Worm (Caenorhabditis elegans) whole organism, L4/young adult: ENCODE results near the gene C34F6.10.
A peak's percentile ranks its signal among the peaks of the same experiment; 100 is the strongest.

ENCODE experiments used
- W03F9.2 ChIP-seq: fragments of 150-350 bp; optimal IDR thresholded peaks from 2 replicates; lab custom pipeline; 2014; ENCODE audit warnings: missing biosample characterization, missing genetic modification characterization
- dao-5 ChIP-seq: sonication (generic microtip); optimal IDR thresholded peaks from 2 replicates; lab custom pipeline; 2016; ENCODE audit warnings: missing genotype, missing genetic modification characterization, moderate library complexity, missing compliant biosample characterization
- him-1 ChIP-seq: sonication (generic microtip); optimal IDR thresholded peaks from 2 replicates; lab custom pipeline; 2016; ENCODE audit warnings: missing genotype, missing genetic modification reagents, missing genetic modification characterization, missing compliant biosample characterization

Gene C34F6.10

DNA sequence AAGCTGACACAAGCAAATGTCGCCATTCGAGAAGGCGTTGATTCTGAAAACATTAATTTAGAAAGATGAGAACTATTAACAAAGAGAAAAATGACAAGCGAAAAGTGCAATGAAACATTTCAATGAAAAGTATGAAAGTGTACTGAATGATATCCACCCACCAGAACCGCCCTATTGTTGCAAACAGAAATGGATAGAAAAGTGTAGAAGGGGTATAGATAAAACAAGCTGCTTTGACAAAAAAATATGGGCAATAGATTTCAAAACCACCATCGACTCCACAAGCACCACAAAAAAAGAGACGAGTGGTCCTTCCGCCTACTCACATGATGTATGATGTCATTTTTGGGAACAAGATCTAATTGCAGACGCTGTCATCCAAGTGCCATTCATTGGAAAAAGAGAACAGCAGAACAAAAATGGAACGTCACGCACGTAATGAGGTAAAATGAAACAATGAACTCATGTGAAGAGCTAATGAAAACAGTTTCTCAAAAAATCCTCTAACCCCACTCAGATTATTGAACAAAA, at the start of gene C34F6.10:
TSS of gene C34F6.10 (minus strand) at position 51 of the 531 bp plus-strand sequence.
- TF ChIP-seq him-1 (tag; lab: Kevin White, UChicago), result no peak
- no peak for TF ChIP-seq W03F9.2 (tag; lab: Kevin White, UChicago)
- no peak for TF ChIP-seq dao-5

DNA sequence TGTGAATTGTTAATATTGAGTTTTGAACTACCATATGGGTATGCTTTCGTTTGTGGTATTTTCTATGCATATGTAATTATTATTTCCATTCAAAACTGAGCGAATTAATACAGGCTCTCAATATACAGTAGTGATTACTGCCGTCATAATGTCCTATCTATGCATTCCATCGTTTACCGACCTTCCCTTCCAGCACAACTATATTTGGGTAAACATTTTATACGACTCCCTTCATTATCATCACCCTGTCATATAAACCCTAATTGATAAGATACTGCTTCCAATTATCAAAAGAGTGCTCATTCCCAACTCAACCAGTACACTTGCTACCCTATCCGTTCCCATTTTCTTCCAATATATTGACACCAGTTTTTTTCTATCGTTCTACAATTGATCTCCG, 49.5 kb upstream of the C34F6.10 start:
- TF ChIP-seq W03F9.2 (tag; lab: Kevin White, UChicago), result no peak
- TF ChIP-seq him-1 (tag; lab: Kevin White, UChicago), result no peak
- TF ChIP-seq dao-5, result no peak

DNA sequence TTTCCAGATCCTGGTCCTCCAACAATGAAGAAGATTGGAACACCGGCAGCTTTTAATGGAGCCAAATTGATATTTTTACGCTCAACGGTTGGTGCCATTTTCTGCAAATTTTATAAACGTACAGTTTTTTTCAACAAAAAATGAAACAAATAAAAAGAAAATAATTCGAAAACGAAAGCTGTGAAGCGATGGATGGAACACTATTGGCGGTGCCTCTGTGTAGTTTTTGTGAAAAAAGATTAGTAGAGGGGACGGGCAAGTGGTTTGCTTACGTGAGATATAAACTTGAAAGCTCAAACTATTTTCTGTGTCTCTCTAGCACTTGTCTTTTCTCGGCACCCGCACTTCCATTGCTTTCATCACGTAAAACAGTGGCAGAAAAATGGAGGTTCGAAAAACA, 47.2 kb upstream of the C34F6.10 start, which contains the start of gene F38B2.4:
TSS of gene F38B2.4 (minus strand) at position 101 of the 400 bp plus-strand sequence.
- TF ChIP-seq W03F9.2 (tag; lab: Kevin White, UChicago) (no peak), him-1 (tag; lab: Kevin White, UChicago) (no peak), dao-5 (no peak)

DNA sequence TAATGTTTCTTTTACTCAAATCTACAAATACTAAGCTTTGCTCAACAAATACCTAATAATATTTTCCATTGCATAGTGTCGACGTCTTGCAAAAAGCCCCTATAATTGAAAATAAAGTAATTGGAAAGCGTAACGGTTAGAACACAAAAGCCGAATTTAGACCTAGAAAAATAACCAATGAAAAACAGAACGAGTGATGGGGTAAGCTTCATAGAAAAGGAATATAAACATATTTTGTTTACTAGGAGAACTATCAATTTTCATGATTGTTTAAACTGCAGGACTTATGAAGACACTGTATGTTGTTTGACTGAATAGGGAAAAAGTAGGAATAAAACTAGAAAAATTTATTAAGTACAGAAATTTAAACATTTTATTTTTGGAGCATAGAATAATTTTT, 45.8 kb upstream of the C34F6.10 start, which contains the start of gene F38B2.3:
TSS of gene F38B2.3 (minus strand) at position 101 of the 400 bp plus-strand sequence.
- no peak for TF ChIP-seq dao-5
- no peak for TF ChIP-seq W03F9.2 (tag; lab: Kevin White, UChicago)
- no peak for TF ChIP-seq him-1 (tag; lab: Kevin White, UChicago)

DNA sequence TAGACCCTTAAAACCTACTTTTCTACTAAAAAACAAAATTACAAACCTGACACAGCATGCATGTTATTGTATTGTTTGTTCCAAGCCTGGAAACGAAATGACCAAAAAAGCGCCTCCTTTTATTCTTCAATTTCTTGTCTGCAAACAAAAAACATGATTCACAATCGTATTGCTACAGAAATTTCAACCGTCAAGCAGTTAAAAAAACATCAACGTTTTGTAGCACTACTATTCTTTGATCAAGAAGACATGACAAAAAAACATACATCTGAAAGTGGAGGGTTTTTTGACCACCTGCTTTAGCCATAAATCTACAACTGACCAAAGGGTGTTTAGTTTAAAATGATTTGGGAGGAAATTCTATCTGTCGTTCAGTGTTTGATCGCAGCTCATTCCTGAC, 40.7 kb upstream of the C34F6.10 start, which contains the start of gene F38B2.6:
TSS of gene F38B2.6 (minus strand) at position 101 of the 400 bp plus-strand sequence.
- TF ChIP-seq W03F9.2 (tag; lab: Kevin White, UChicago) (no peak), him-1 (tag; lab: Kevin White, UChicago) (no peak), dao-5 (no peak)

DNA sequence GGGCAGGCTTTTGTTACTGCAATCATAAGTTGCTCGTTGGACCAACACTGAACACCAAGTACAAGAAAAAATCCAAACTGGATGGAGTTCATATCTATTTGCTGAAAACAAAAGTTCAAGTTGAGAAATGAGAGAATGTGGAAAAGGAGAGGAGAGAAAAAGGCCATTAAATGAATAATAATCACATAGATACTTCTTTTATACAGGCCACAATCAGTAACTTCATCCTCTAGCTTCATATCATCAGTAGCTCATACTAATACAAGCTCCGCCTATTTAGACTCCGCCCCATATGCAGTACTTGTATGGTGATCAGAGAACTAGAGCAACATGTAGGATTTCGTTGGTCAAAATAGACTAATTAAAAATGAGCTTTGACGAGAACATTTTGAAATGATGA, 38.8 kb upstream of the C34F6.10 start, which contains the start of gene F38B2.2:
TSS of gene F38B2.2 (minus strand) at position 101 of the 400 bp plus-strand sequence.
- TF ChIP-seq him-1 (tag; lab: Kevin White, UChicago), result no peak
- TF ChIP-seq W03F9.2 (tag; lab: Kevin White, UChicago), result no peak
- TF ChIP-seq dao-5, result no peak

DNA sequence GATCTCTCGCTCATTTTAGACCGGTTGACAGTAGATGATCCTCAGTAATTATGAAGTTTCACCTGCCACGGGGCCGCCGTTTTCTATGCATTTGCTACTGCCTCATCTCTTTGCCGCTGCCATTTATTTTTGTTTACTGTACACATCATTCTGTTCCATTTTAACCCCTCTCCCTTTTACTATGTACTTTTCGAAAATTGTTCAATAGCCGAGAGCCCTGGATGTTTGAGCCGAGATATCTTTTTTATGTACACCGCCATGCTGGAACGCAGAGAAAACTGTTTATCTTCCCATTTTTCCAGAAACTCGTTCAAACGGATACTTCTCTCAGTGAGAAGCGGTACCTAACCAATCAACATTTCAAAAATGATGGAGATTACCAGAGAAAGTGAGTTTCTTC, 30.4 kb upstream of the C34F6.10 start, which contains the start of gene ifa-1:
TSS of gene ifa-1 (plus strand) at position 301 of the 400 bp plus-strand sequence.
- TF ChIP-seq dao-5 (no peak), W03F9.2 (tag; lab: Kevin White, UChicago) (no peak), him-1 (tag; lab: Kevin White, UChicago) (no peak)

DNA sequence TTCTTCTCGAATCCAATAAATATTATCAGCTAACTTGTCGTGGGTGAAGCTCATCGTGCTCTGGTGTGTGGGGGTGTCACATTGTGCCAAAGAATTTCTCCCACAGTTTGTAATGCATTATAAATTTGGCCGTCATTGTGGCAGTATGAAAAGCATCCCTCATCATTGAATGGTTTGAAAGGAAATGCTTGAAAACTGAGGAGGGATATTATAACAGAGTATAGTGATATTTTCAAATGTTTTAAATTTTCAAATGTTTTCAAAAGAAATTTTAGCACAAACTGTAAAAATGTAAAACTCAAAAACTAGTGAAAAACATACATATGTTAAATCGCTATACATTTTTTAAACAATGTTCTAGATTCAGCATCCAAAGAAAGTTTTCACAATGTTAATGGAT, 28.5 kb upstream of the C34F6.10 start, which contains the start of gene C03A3.3:
TSS of gene C03A3.3 (minus strand) at position 101 of the 400 bp plus-strand sequence.
- TF ChIP-seq dao-5 (no peak), W03F9.2 (tag; lab: Kevin White, UChicago) (no peak), him-1 (tag; lab: Kevin White, UChicago) (no peak)

DNA sequence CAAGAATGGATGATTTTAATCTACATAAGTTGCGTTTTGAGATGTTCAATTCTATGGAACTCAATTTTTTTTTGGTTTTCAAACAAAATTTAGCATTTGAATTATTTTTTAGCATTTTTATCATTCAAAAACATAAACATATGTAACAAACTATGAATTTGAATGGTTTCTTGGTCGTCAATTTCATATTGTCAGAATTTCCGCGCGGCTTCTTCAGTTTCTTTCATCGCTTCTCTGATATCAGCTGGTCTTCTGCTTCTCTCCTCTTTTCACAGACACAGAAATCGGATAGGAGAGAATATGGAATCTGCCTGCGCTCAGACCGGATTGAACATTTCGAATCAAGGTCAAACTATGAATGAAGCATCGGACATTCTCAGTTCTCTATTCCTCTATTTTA, 26.3 kb upstream of the C34F6.10 start, which contains the start of gene C03A3.9:
TSS of gene C03A3.9 (plus strand) at position 301 of the 400 bp plus-strand sequence.
- TF ChIP-seq dao-5, result no peak
- no peak for TF ChIP-seq him-1 (tag; lab: Kevin White, UChicago)
- TF ChIP-seq W03F9.2 (tag; lab: Kevin White, UChicago), result no peak

DNA sequence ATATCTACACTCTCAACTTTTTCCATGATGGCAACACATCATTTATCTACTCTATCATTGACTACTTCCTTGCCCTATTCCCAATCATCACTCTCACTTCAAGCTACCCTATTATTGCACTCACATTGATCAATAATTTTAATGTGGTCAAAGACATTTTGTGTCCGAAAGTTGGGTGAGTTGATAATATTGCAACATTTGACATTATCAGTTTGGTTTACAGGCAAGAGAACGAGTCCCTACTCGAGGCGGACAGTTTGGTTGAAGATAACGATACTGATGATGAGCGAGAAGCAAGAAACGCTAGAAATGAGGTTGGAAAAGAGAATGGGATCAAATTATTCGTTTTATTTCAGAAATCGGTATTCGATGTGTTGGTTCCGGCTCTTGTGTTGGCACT, 24.3 kb upstream of the C34F6.10 start:
- TF ChIP-seq dao-5 (no peak), him-1 (tag; lab: Kevin White, UChicago) (no peak), W03F9.2 (tag; lab: Kevin White, UChicago) (no peak)

DNA sequence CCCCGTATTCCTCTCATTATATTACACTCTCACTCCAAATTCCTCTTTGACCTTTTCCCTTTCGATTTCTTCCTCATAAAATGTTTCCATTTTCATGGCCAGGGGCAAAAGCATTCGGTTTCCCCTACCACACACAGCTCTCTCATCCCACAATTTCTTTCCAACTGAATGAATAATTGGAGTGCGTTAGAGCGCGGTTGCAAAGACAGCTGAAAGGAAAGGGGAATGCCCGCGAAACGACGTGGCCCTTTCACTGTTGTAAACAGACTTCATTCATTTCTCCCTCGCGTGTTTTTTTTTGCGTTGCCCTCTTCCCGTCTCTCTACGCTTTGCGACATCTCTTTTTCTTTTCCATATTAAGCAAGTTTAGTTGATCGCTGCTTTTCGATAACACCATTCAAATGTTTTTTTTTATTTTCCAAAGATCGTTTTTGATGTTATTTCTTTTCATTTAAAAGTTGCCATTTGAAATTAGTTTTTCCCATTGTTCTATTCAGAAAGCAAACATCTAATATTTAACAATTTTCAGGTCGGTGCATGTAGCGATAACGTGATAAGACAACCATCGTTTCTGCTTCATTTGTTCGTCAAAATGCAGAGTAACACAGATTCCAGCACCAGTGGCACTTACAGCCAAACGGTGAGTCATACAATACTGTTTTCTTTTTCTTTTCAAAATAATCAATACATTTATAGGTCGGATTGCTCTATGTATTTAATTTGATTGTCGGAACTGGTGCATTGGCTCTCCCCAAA, 22.1 kb upstream of the C34F6.10 start, which contains the start of gene C03A3.2:
TSS of gene C03A3.2 (plus strand) at position 530 of the 756 bp plus-strand sequence.
- TF ChIP-seq W03F9.2 (tag; lab: Kevin White, UChicago) (peak; percentile 6), him-1 (tag; lab: Kevin White, UChicago) (peak; percentile 12), dao-5 (no peak)

DNA sequence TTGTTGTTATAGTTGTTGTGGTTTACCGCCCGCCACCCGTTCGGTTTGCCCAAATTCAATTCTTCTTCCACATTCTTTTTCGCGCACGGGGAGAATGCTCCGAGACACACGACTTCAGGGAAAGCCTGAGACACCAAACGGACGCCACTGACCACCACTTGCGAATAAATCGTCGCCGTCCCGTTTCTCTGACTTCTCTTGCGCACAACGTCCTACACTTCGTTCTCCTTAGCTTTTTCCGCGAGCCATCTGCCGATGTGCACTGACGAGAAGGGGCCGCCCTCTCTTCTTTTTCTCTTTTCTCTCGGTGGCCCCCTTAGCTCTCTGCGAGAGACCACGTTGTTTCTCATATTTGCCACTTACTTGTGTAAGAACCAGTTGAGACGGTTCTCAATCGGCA, 16.6 kb upstream of the C34F6.10 start, which contains the start of gene C03A3.1:
TSS of gene C03A3.1 (plus strand) at position 291 of the 400 bp plus-strand sequence.
- TF ChIP-seq dao-5 (no peak), W03F9.2 (tag; lab: Kevin White, UChicago) (no peak), him-1 (tag; lab: Kevin White, UChicago) (no peak)

DNA sequence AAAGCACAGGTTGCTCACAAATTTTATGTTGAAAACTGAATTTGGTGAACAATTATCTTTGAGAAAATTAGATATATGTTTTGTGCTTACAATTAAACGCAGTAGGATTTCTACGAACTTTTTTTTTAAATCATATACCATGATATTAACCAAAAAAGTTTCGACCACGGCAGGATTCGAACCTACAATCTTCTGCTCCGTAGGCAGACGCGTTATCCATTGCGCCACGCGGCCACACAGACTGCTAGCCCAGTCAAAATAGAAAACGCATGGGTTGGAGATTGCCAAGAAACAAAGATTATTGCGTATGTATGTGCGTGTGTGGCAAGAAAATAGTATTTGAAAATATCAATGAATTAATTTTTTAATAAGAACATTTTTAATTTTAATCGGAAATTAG, 12.0 kb upstream of the C34F6.10 start:
- TF ChIP-seq him-1 (tag; lab: Kevin White, UChicago) (peak; percentile 37), W03F9.2 (tag; lab: Kevin White, UChicago) (peak; percentile 24), dao-5 (no peak)

DNA sequence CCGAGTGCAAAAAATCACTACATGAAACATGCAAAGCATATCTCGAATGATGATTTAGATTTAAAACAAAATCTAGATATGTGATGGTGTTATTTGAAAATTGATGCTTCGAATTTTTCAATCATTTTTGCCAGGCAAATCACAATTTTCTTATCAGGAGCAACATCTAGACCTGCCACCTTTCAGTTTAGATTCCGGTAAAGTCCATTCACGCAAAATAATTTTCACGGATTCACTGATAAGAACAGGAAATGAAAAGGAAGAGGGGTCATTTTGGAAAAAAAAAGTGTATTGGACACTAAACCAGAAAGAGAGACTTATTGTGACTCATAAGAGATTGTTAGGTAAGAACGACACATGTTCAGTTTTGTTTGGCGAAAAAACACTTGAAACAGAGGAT, 11.5 kb upstream of the C34F6.10 start:
- no peak for TF ChIP-seq him-1 (tag; lab: Kevin White, UChicago)
- TF ChIP-seq W03F9.2 (tag; lab: Kevin White, UChicago), result no peak
- TF ChIP-seq dao-5, result no peak
